Worm (Caenorhabditis elegans) whole organism, L1 larva: Measurements from ENCODE around the gene cone-1.

ENCODE experiments used
- C04F5.9 ChIP-seq: sonication (generic microtip); optimal IDR thresholded peaks from 2 replicates; lab custom pipeline; 2016; ENCODE audit warnings: missing genetic modification characterization, missing compliant biosample characterization
- Y116A8C.19 ChIP-seq: sonication (generic microtip); optimal IDR thresholded peaks from 2 replicates; lab custom pipeline; 2016; ENCODE audit warnings: missing compliant biosample characterization, missing genetic modification characterization, borderline replicate concordance
- alr-1 ChIP-seq: fragments of 200-800 bp; sonication (Bioruptor generic); optimal IDR thresholded peaks from 2 replicates; lab custom pipeline; 2018; ENCODE audit warnings: borderline replicate concordance, mild to moderate bottlenecking, missing genetic modification characterization, missing compliant biosample characterization
- aly-2 ChIP-seq: fragments of 150-350 bp; optimal IDR thresholded peaks from 2 replicates; lab custom pipeline; 2014; ENCODE audit warnings: missing biosample characterization, missing genetic modification characterization
- ceh-8 ChIP-seq: fragments of 200-800 bp; sonication (Bioruptor generic); optimal IDR thresholded peaks from 2 replicates; lab custom pipeline; 2018; ENCODE audit warnings: mild to moderate bottlenecking, missing genetic modification characterization, moderate library complexity, missing compliant biosample characterization
- ceh-82 ChIP-seq, 3 experiments: fragments of 150-350 bp in 1 of 3; sonication (generic microtip) in 2 of 3; optimal IDR thresholded peaks; 2 replicates each; lab custom pipeline; 2014 to 2017; ENCODE audit warnings: missing biosample characterization in 3 of 3, missing genetic modification characterization in 3 of 3
- ceh-90 ChIP-seq: sonication (generic microtip); optimal IDR thresholded peaks from 2 replicates; lab custom pipeline; 2016; ENCODE audit warnings: missing genetic modification characterization, missing compliant biosample characterization
- ces-1 ChIP-seq: fragments of 150-350 bp; optimal IDR thresholded peaks from 2 replicates; lab custom pipeline; 2014; ENCODE audit warnings: missing biosample characterization, missing genetic modification reagents, missing genetic modification characterization
- dsc-1 ChIP-seq: sonication (generic microtip); optimal IDR thresholded peaks from 2 replicates; lab custom pipeline; 2016; ENCODE audit warnings: mild to moderate bottlenecking, missing genetic modification characterization, missing compliant biosample characterization
- egl-27 ChIP-seq, 2 experiments: fragments of 150-350 bp in 1 of 2; sonication (generic microtip); optimal IDR thresholded peaks; 3 replicates each; lab custom pipeline; 2017 to 2018; ENCODE audit warnings: missing biosample characterization in 2 of 2, missing genetic modification characterization in 2 of 2, missing genetic modification reagents in 2 of 2
- elt-3 ChIP-seq, 6 experiments: fragments of 150-350 bp in 1 of 6; sonication (generic microtip); optimal IDR thresholded peaks; 2 replicates each; lab custom pipeline; 2017 to 2018; ENCODE audit warnings: missing biosample characterization in 6 of 6, missing genetic modification characterization in 6 of 6, inconsistent platforms in 1 of 6
- grh-1 ChIP-seq: fragments of 200-800 bp; sonication (Bioruptor generic); IDR thresholded peaks from 2 replicates; pipeline ENCODE4 v1.3.6; 2022; ENCODE audit warnings: missing genetic modification reagents, missing genetic modification characterization, missing compliant biosample characterization
- irx-1 ChIP-seq: sonication (generic microtip); optimal IDR thresholded peaks from 2 replicates; lab custom pipeline; 2016; ENCODE audit warnings: missing genetic modification characterization, missing compliant biosample characterization
- isw-1 ChIP-seq: fragments of 200-800 bp; sonication (Bioruptor generic); IDR thresholded peaks from 2 replicates; pipeline ENCODE4 v1.3.6; 2022; ENCODE audit warnings: missing genetic modification characterization, missing compliant biosample characterization
- lin-14 ChIP-seq: fragments of 200-800 bp; sonication (Bioruptor generic); optimal IDR thresholded peaks from 2 replicates; lab custom pipeline; 2018; ENCODE audit warnings: mild to moderate bottlenecking, missing genetic modification characterization, moderate library complexity, missing compliant biosample characterization
- lin-35 ChIP-seq, 2 experiments: fragments of 150-350 bp; optimal IDR thresholded peaks; 2 replicates each; lab custom pipeline; 2014; ENCODE audit warnings: missing biosample characterization in 2 of 2, missing genetic modification characterization in 2 of 2, missing genetic modification reagents in 2 of 2
- lir-3 ChIP-seq: sonication (generic microtip); optimal IDR thresholded peaks from 2 replicates; lab custom pipeline; 2016; ENCODE audit warnings: mild to moderate bottlenecking, missing genetic modification characterization, moderate library complexity, missing compliant biosample characterization; ENCODE audit not compliant: poor library complexity
- lsy-2 ChIP-seq, 2 experiments: fragments of 150-350 bp; optimal IDR thresholded peaks; 2 replicates each; lab custom pipeline; 2014; ENCODE audit warnings: missing biosample characterization in 2 of 2, missing genetic modification characterization in 2 of 2
- mep-1 ChIP-seq: fragments of 150-350 bp; optimal IDR thresholded peaks from 2 replicates; lab custom pipeline; 2014; ENCODE audit warnings: missing biosample characterization, missing genetic modification characterization
- nhr-11 ChIP-seq: fragments of 150-350 bp; optimal IDR thresholded peaks from 2 replicates; lab custom pipeline; 2014; ENCODE audit warnings: missing biosample characterization, missing genetic modification characterization
- nhr-20 ChIP-seq: sonication (generic microtip); optimal IDR thresholded peaks from 2 replicates; lab custom pipeline; 2016; ENCODE audit warnings: mild to moderate bottlenecking, missing genetic modification characterization, missing compliant biosample characterization
- nhr-237 ChIP-seq: fragments of 150-350 bp; optimal IDR thresholded peaks from 2 replicates; lab custom pipeline; 2014; ENCODE audit warnings: missing biosample characterization, missing genetic modification characterization
- nhr-28 ChIP-seq: fragments of 150-350 bp; optimal IDR thresholded peaks from 2 replicates; lab custom pipeline; 2014; ENCODE audit warnings: missing biosample characterization, missing genetic modification characterization
- nhr-47 ChIP-seq: sonication (generic microtip); optimal IDR thresholded peaks from 2 replicates; lab custom pipeline; 2016; ENCODE audit warnings: mild to moderate bottlenecking, missing genetic modification characterization, moderate library complexity, missing compliant biosample characterization
- nhr-71 ChIP-seq: sonication (generic microtip); optimal IDR thresholded peaks from 2 replicates; lab custom pipeline; 2016; ENCODE audit warnings: mild to moderate bottlenecking, missing genetic modification characterization, moderate library complexity, missing compliant biosample characterization
- nhr-85 ChIP-seq: sonication (generic microtip); peaks from one replicate; lab custom pipeline; 2016; ENCODE audit warnings: missing genetic modification characterization, inconsistent platforms, missing compliant biosample characterization
- pax-3 ChIP-seq: fragments of 200-800 bp; sonication (Bioruptor generic); optimal IDR thresholded peaks from 2 replicates; lab custom pipeline; 2018; ENCODE audit warnings: mild to moderate bottlenecking, missing genetic modification characterization, moderate library complexity, missing compliant biosample characterization
- rnt-1 ChIP-seq: sonication (generic microtip); optimal IDR thresholded peaks from 2 replicates; lab custom pipeline; 2016; ENCODE audit warnings: mild to moderate bottlenecking, missing genetic modification characterization, moderate library complexity, missing compliant biosample characterization
- snu-23 ChIP-seq: sonication (generic microtip); optimal IDR thresholded peaks from 2 replicates; lab custom pipeline; 2016; ENCODE audit warnings: missing genetic modification characterization, missing compliant biosample characterization
- sptf-1 ChIP-seq: fragments of 150-350 bp; optimal IDR thresholded peaks from 2 replicates; lab custom pipeline; 2014; ENCODE audit warnings: missing biosample characterization, missing genetic modification characterization
- sup-37 ChIP-seq: fragments of 200-800 bp; sonication (Bioruptor generic); optimal IDR thresholded peaks from 2 replicates; lab custom pipeline; 2018; ENCODE audit warnings: mild to moderate bottlenecking, missing genetic modification characterization, missing compliant biosample characterization
- tbx-2 ChIP-seq: sonication (generic microtip); optimal IDR thresholded peaks from 2 replicates; lab custom pipeline; 2016; ENCODE audit warnings: missing genetic modification characterization, missing compliant biosample characterization
- tlp-1 ChIP-seq: fragments of 150-350 bp; optimal IDR thresholded peaks from 2 replicates; lab custom pipeline; 2014; ENCODE audit warnings: missing biosample characterization, missing genetic modification characterization
- unc-86 ChIP-seq: sonication (generic microtip); optimal IDR thresholded peaks from 2 replicates; lab custom pipeline; 2016; ENCODE audit warnings: missing genetic modification characterization, missing compliant biosample characterization
- xbp-1 ChIP-seq: sonication (generic microtip); optimal IDR thresholded peaks from 2 replicates; lab custom pipeline; 2016; ENCODE audit warnings: missing genetic modification characterization, missing compliant biosample characterization
- zag-1 ChIP-seq: fragments of 150-350 bp; optimal IDR thresholded peaks from 2 replicates; lab custom pipeline; 2014; ENCODE audit warnings: missing biosample characterization, missing genetic modification characterization
- ztf-11 ChIP-seq, 2 experiments: sonication (generic microtip); optimal IDR thresholded peaks; 2 replicates each; lab custom pipeline; 2016 to 2017; ENCODE audit warnings: missing genetic modification characterization in 2 of 2, missing biosample characterization in 1 of 2, missing compliant biosample characterization in 1 of 2

cone-1 gene

DNA sequence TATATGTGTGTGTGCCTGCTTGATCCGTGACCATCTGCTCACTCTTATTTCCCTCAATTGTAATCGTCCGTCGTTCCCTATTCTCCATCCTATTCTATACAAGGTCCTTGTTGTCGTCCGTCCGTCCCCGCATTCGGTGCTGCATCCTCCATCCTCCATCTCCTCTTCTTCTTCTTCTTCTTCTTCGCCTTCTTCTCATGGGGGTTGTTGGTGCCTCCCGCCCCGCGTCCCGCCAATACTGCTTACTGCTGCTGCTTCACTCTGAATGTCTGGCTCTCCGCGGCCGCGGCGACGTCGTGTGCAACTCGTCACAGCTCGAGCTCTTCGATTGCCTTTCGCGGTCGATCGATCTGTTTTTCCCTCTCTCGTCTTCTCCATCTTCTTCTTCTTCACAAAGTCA, 4.7 kb downstream of the cone-1 start (continued):
- TF ChIP-seq zag-1 (tag; lab: Kevin White, UChicago) (no peak), lsy-2 (tag; optimal IDR thresholded peaks at IDR 0.05; lab: Kevin White, UChicago) (peak in 1 of 2 experiments; percentile 7), isw-1 (no peak), nhr-47 (tag; lab: Kevin White, UChicago) (peak; percentile 45)
- TF ChIP-seq, all 84 proteins: peak for 16

DNA sequence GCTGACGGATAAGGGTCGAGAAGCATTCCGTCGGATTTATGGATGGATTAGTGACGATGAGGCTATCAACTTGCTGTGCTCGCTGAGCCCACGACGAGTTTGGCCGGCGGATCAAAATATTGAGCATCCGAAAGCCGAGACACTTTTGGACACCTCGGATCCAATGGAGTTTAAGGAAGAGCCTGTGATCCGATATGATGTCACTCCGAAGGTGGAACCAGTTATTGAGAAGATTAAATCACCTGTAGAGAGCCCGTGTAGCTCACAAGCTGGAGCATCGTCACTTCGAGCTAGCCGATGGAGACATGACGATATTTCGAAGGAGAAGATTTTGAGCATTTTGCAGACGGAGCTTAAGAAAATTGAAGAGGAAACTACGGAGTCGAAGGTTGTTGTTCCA, 10.1 kb downstream of the cone-1 start:
- no peak for TF ChIP-seq alr-1
- no peak for TF ChIP-seq snu-23 (GFP tag; lab: Kevin White, UChicago)
- no peak for TF ChIP-seq grh-1 (GFP tag; lab: Robert Waterston, UW)
- no peak for TF ChIP-seq nhr-11 (tag; lab: Kevin White, UChicago)
- no peak for TF ChIP-seq ztf-11 (tag; optimal IDR thresholded peaks at IDR 0.05; lab: Kevin White, UChicago)
- TF ChIP-seq elt-3 (tag; optimal IDR thresholded peaks at IDR 0.05; lab: Kevin White, UChicago): no peak
- TF ChIP-seq sptf-1 (tag; lab: Kevin White, UChicago): no peak

DNA sequence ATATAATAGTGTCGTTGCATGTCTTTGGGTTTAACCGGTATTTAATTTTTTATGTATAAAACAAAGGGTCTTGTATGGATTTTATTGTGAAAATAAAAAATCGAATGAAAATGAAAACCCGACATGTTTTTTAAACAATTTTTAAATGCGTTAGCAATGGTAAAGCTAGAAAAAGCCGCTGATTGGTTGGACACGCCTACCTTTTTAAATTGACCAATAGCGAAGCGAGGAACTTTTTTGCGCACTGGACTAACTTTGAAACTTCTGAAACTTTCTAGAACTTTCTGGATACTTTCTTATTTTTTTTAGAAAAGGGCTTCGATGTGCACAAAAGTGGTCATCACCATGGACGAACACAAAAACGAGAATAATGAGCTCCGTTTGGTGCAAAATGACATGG, 15.9 kb downstream of the cone-1 start:
- TF ChIP-seq egl-27 (tag; optimal IDR thresholded peaks at IDR 0.05; lab: Kevin White, UChicago) (no peak), nhr-71 (tag; lab: Kevin White, UChicago) (no peak), mep-1 (tag; lab: Kevin White, UChicago) (no peak), tlp-1 (tag; lab: Kevin White, UChicago) (no peak), C04F5.9 (tag; lab: Kevin White, UChicago) (no peak), elt-3 (tag; optimal IDR thresholded peaks at IDR 0.05; lab: Kevin White, UChicago) (no peak)

DNA sequence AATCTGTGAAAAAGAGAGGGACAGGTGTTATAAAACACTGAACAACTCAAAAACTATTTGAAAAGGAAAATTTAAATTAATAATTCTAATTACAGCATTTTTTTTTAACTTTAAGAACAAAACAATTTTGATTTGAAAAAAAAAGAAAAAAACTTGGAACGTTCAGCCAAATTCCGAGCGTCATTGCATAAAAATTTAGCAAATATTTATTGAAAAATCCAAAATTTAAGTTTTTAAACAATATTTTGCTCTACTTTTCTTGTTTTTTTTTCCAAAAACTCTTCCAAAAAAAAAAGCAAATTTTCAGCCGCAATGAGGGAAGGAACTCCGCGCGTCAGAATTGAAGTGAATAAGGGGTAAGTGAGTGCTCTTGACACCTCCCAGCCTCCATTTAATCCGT, 19.2 kb downstream of the cone-1 start, which contains the start of gene feh-1:
Gene feh-1, plus strand, starts transcription at position 301 of the 400 bp plus-strand sequence.
- TF ChIP-seq ceh-82 (tag; optimal IDR thresholded peaks at IDR 0.05; lab: Kevin White, UChicago) (no peak), rnt-1 (tag; lab: Kevin White, UChicago) (no peak), sptf-1 (tag; lab: Kevin White, UChicago) (no peak), elt-3 (tag; optimal IDR thresholded peaks at IDR 0.05; lab: Kevin White, UChicago) (no peak), snu-23 (GFP tag; lab: Kevin White, UChicago) (no peak)

DNA sequence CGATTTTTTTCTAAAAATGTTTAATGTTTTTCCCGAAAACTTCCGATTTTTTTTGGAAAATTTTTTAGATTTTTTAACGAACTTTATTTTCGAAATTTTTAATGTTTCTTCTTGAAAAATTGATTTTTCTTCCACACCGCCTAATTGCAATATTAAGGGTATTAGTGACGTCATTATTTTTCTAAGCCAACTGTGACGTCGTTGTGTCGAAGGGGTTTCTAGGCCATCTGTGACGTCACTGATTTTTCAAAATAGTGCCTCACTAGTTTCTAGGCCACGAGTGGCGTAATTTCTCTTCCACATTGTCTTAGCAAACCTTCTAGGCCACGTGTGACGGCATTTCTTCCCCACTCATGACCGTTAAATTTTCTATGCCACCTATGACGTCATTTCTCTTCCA, 21.6 kb downstream of the cone-1 start:
- TF ChIP-seq grh-1 (GFP tag; lab: Robert Waterston, UW) (no peak), zag-1 (tag; lab: Kevin White, UChicago) (no peak), nhr-71 (tag; lab: Kevin White, UChicago) (no peak), pax-3 (no peak), unc-86 (tag; lab: Kevin White, UChicago) (no peak), xbp-1 (no peak), isw-1 (no peak), ceh-90 (tag; lab: Kevin White, UChicago) (no peak), irx-1 (no peak), lin-14 (GFP tag; lab: Kevin White, UChicago) (no peak), nhr-20 (tag; lab: Kevin White, UChicago) (no peak), sptf-1 (tag; lab: Kevin White, UChicago) (no peak)
- TF ChIP-seq, all 84 proteins: peak for 0

DNA sequence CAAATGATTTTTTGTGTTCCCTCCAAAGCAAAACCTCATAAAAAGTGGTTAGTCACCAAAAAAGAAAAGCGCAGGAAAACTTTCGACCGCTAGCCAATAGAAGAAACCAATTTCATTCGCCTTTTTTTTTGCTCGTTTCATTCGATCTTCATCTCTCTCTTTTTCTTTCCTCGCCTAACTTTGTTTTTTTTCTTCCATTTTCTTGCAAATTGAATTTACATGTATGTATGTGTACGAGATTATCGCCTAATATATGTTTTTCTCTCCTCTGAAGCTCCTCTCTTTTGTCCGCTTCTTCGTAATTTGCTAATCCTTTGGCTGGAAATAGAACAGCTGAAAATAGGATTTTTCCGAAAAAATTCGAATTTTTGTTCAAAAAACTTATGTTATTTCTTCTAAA, 22.0 kb downstream of the cone-1 start:
- TF ChIP-seq nhr-28 (tag; lab: Kevin White, UChicago) (no peak), lir-3 (tag; lab: Kevin White, UChicago) (no peak), lin-14 (GFP tag; lab: Kevin White, UChicago) (peak; percentile 69), elt-3 (tag; optimal IDR thresholded peaks at IDR 0.05; lab: Kevin White, UChicago) (no peak), sup-37 (no peak), ceh-8 (GFP tag; lab: Kevin White, UChicago) (no peak), nhr-85 (tag; lab: Kevin White, UChicago) (peak; percentile 8), nhr-237 (tag; lab: Kevin White, UChicago) (no peak), Y116A8C.19 (no peak), aly-2 (tag; lab: Kevin White, UChicago) (no peak), grh-1 (GFP tag; lab: Robert Waterston, UW) (no peak), sptf-1 (tag; lab: Kevin White, UChicago) (no peak), ceh-90 (tag; lab: Kevin White, UChicago) (no peak), ces-1 (GFP tag; lab: Kevin White, UChicago) (peak; percentile 15), rnt-1 (tag; lab: Kevin White, UChicago) (no peak), lin-35 (GFP tag; optimal IDR thresholded peaks at IDR 0.05; lab: Kevin White, UChicago) (no peak), dsc-1 (tag; lab: Kevin White, UChicago) (peak; percentile 2), snu-23 (GFP tag; lab: Kevin White, UChicago) (no peak), tbx-2 (tag; lab: Kevin White, UChicago) (no peak)
